Worm (Caenorhabditis elegans): ENCODE measurements around the gene mml-1.

Gene mml-1

ce11 chrIII:7336214-7336613 is 38.3 kb downstream of the mml-1 start, which contains the start of gene gsp-2 (continued):
- peak; percentile 43 for TF ChIP-seq snpc-3.4 (tag; optimal IDR thresholded peaks at IDR 0.05)
- 0 out of 2 replicates have a peak, but pooled peaks have one; percentile 14 for TF ChIP-seq cebp-2 (GFP tag; IDR thresholded peaks at IDR 0.05)
- TF ChIP-seq ZK185.1 (tag; optimal IDR thresholded peaks at IDR 0.05; ENCODE audit: poor library complexity, severe bottlenecking): no peak
- TF ChIP-seq ztf-22 (GFP tag; optimal IDR thresholded peaks at IDR 0.05): no peak
- TF ChIP-seq Y56A3A.18 (GFP tag; IDR thresholded peaks at IDR 0.05): no peak
- TF ChIP-seq snpc-1.3 (tag; optimal IDR thresholded peaks at IDR 0.05; ENCODE audit: insufficient read depth): no peak
- no peak for TF ChIP-seq ztf-25 (GFP tag; IDR thresholded peaks at IDR 0.05)
- peak; percentile 84 for TF ChIP-seq mcd-1 (GFP tag; IDR thresholded peaks at IDR 0.05)
- TF ChIP-seq hrde-1 (tag; optimal IDR thresholded peaks at IDR 0.05; ENCODE audit: borderline replicate concordance): no peak
- TF ChIP-seq dpl-1 (GFP tag; optimal IDR thresholded peaks at IDR 0.05): peak; percentile 13
- TF ChIP-seq lsy-27 (tag; optimal IDR thresholded peaks at IDR 0.05; ENCODE audit: borderline replicate concordance, insufficient read depth): peak; percentile 26
- no peak for TF ChIP-seq nhr-27 (tag; optimal IDR thresholded peaks at IDR 0.05)
- peak; percentile 54 for TF ChIP-seq tbp1 (GFP tag; optimal IDR thresholded peaks at IDR 0.05)
- TF ChIP-seq ekl-4 (GFP tag; IDR thresholded peaks at IDR 0.05): no peak
- 0 out of 2 replicates have a peak, but pooled peaks have one; percentile 16 for TF ChIP-seq ceh-100 (GFP tag; IDR thresholded peaks at IDR 0.05)
- TF ChIP-seq pbrm-1 (GFP tag; IDR thresholded peaks at IDR 0.05): no peak; the same call in 1 of the 2 replicates
- TF ChIP-seq Y95B8A.8 (GFP tag; IDR thresholded peaks at IDR 0.05): 0 out of 2 replicates have a peak, but pooled peaks have one; percentile 39
- TF ChIP-seq B0261.1 (tag; optimal IDR thresholded peaks at IDR 0.05): no peak
- TF ChIP-seq dox-1 (GFP tag; IDR thresholded peaks at IDR 0.05): peak; percentile 87
- no peak for TF ChIP-seq F49E8.2 (tag; optimal IDR thresholded peaks at IDR 0.05; ENCODE audit: insufficient read depth)
- peak; percentile 71 for TF ChIP-seq F23B12.7 (tag; optimal IDR thresholded peaks at IDR 0.05; ENCODE audit: insufficient read depth)
- no peak for TF ChIP-seq hmg-20 (GFP tag; IDR thresholded peaks at IDR 0.05)
- TF ChIP-seq ceh-79 (tag; optimal IDR thresholded peaks at IDR 0.05): no peak
- no peak for TF ChIP-seq nhr-179 (tag; optimal IDR thresholded peaks at IDR 0.05)
- no peak for TF ChIP-seq aptf-2 (GFP tag; conservative IDR thresholded peaks at IDR 0.05)
- no peak for TF ChIP-seq akir-1 (GFP tag; optimal IDR thresholded peaks at IDR 0.05)
- TF ChIP-seq Y53G8AR.9 (GFP tag; conservative IDR thresholded peaks at IDR 0.05): 0 out of 2 replicates have a peak, but pooled peaks have one; percentile 15
- TF ChIP-seq F39B2.1 (GFP tag; IDR thresholded peaks at IDR 0.05): no peak
- TF ChIP-seq hsf-1 (GFP tag; IDR thresholded peaks at IDR 0.05): no peak
- TF ChIP-seq lin-26 (GFP tag; IDR thresholded peaks at IDR 0.05): 0 out of 2 replicates have a peak, but pooled peaks have one; percentile 34
- TF ChIP-seq Y53F4B.3 (GFP tag; IDR thresholded peaks at IDR 0.05): no peak
- TF ChIP-seq ztf-28 (GFP tag; IDR thresholded peaks at IDR 0.05): no peak
- no peak for TF ChIP-seq xnd-1 (tag; optimal IDR thresholded peaks at IDR 0.05)
- TF ChIP-seq bed-2 (GFP tag; IDR thresholded peaks at IDR 0.05): no peak
- no peak for TF ChIP-seq cebp-1 (GFP tag; IDR thresholded peaks at IDR 0.05)
- peak; percentile 69 for TF ChIP-seq cebp-1 (tag; optimal IDR thresholded peaks at IDR 0.05)
- peak; percentile 6 for TF ChIP-seq lin-40 (tag; optimal IDR thresholded peaks at IDR 0.05)
- TF ChIP-seq K11D2.4 (GFP tag; IDR thresholded peaks at IDR 0.05): no peak
- TF ChIP-seq lsl-1 (GFP tag; optimal IDR thresholded peaks at IDR 0.05): peak; percentile 87
- TF ChIP-seq F10E7.11 (tag; optimal IDR thresholded peaks at IDR 0.05): no peak
- no peak for TF ChIP-seq F57C9.4 (tag; optimal IDR thresholded peaks at IDR 0.05)
- peak; percentile 3 for TF ChIP-seq pha-4 (tag; optimal IDR thresholded peaks at IDR 0.05)
- no peak for TF ChIP-seq B0019.2 (GFP tag; conservative IDR thresholded peaks at IDR 0.05)
- no peak for TF ChIP-seq die-1 (tag; optimal IDR thresholded peaks at IDR 0.05)
- peak; percentile 84 for TF ChIP-seq nhr-80 (tag; optimal IDR thresholded peaks at IDR 0.05)
- TF ChIP-seq madf-3 (GFP tag; IDR thresholded peaks at IDR 0.05): 0 out of 2 replicates have a peak, but pooled peaks have one; percentile 34
- no peak for TF ChIP-seq rec-8 (tag; optimal IDR thresholded peaks at IDR 0.05)
